Fruit fly (Drosophila melanogaster) whole organism, adult: ENCODE measurements around the gene CG10068.

Experiments used
- CG11617 ChIP-seq: fragments of 200-800 bp; sonication (Bioruptor generic); optimal IDR thresholded peaks from 2 replicates; lab custom pipeline; 2017; ENCODE audit warnings: mild to moderate bottlenecking, missing biosample characterization, missing genetic modification reagents, missing genetic modification characterization
- CG12768 ChIP-seq: fragments of 200-800 bp; sonication (Bioruptor generic); optimal IDR thresholded peaks from 2 replicates; lab custom pipeline; 2017; ENCODE audit warnings: missing biosample characterization, missing genetic modification characterization, mild to moderate bottlenecking, moderate library complexity, missing genetic modification reagents
- CG14711 ChIP-seq: fragments of 200-800 bp; sonication (Bioruptor generic); optimal IDR thresholded peaks from 2 replicates; lab custom pipeline; 2018; ENCODE audit warnings: missing biosample characterization, mild to moderate bottlenecking, missing genetic modification characterization, moderate library complexity
- CG1620 ChIP-seq: fragments of 200-800 bp; sonication (Bioruptor generic); optimal IDR thresholded peaks from 2 replicates; lab custom pipeline; 2016; ENCODE audit warnings: missing biosample characterization, missing genetic modification characterization
- CG33017 ChIP-seq: fragments of 200-800 bp; sonication (Bioruptor generic); optimal IDR thresholded peaks from 2 replicates; lab custom pipeline; 2018; ENCODE audit warnings: missing biosample characterization, mild to moderate bottlenecking, missing genetic modification characterization, moderate library complexity
- CG5204 ChIP-seq: fragments of 200-800 bp; sonication (Bioruptor generic); optimal IDR thresholded peaks from 2 replicates; lab custom pipeline; 2016; ENCODE audit warnings: missing biosample characterization, missing genetic modification characterization
- CG7045 ChIP-seq: fragments of 200-800 bp; sonication (Bioruptor generic); optimal IDR thresholded peaks from 2 replicates; lab custom pipeline; 2017; ENCODE audit warnings: missing biosample characterization, mild to moderate bottlenecking, missing genetic modification characterization
- CG7101 ChIP-seq: fragments of 200-800 bp; sonication (Bioruptor generic); optimal IDR thresholded peaks from 2 replicates; lab custom pipeline; 2018; ENCODE audit warnings: missing biosample characterization, mild to moderate bottlenecking, missing genetic modification characterization, moderate library complexity
- Clk ChIP-seq: fragments of 200-800 bp; sonication (Bioruptor generic); optimal IDR thresholded peaks from 2 replicates; lab custom pipeline; 2017; ENCODE audit warnings: missing biosample characterization, missing genetic modification characterization
- Crg-1 ChIP-seq: fragments of 200-800 bp; sonication (Bioruptor generic); optimal IDR thresholded peaks from 2 replicates; lab custom pipeline; 2016; ENCODE audit warnings: missing biosample characterization, missing genetic modification characterization
- Hr96 ChIP-seq: fragments of 200-800 bp; sonication (Bioruptor generic); optimal IDR thresholded peaks from 2 replicates; lab custom pipeline; 2016; ENCODE audit warnings: missing biosample characterization, missing genetic modification characterization
- Mnt ChIP-seq: fragments of 200-800 bp; sonication (Bioruptor generic); optimal IDR thresholded peaks from 2 replicates; lab custom pipeline; 2016; ENCODE audit warnings: missing biosample characterization, mild to moderate bottlenecking, missing genetic modification characterization
- bab1 ChIP-seq: fragments of 200-800 bp; sonication (Bioruptor generic); optimal IDR thresholded peaks from 3 replicates; lab custom pipeline; 2019; ENCODE audit warnings: missing biosample characterization, mild to moderate bottlenecking, missing genetic modification characterization, moderate library complexity
- cic ChIP-seq: fragments of 200-800 bp; sonication (Bioruptor generic); optimal IDR thresholded peaks from 2 replicates; lab custom pipeline; 2017; ENCODE audit warnings: missing biosample characterization, mild to moderate bottlenecking, missing genetic modification characterization, moderate library complexity
- cnc ChIP-seq, 2 experiments: fragments of >200 bp; optimal IDR thresholded peaks; 2 replicates each; lab custom pipeline; 2017
- kay ChIP-seq: fragments of 200-800 bp; sonication (Bioruptor generic); peaks from one replicate; lab custom pipeline; 2016; ENCODE audit warnings: missing biosample characterization, missing genetic modification characterization, borderline replicate concordance
- ovo ChIP-seq: fragments of 200-800 bp; sonication (Bioruptor generic); optimal IDR thresholded peaks from 2 replicates; lab custom pipeline; 2016; ENCODE audit warnings: missing biosample characterization, missing genetic modification characterization
- pad ChIP-seq: fragments of 200-800 bp; sonication (Bioruptor generic); optimal IDR thresholded peaks from 3 replicates; lab custom pipeline; 2017; ENCODE audit warnings: missing biosample characterization, missing genetic modification characterization, mild to moderate bottlenecking, moderate library complexity, missing genetic modification reagents
- tj ChIP-seq: fragments of 200-800 bp; sonication (Bioruptor generic); optimal IDR thresholded peaks from 3 replicates; lab custom pipeline; 2017; ENCODE audit warnings: missing biosample characterization, mild to moderate bottlenecking, missing genetic modification characterization, moderate library complexity
- toe ChIP-seq: fragments of 200-800 bp; sonication (Bioruptor generic); optimal IDR thresholded peaks from 2 replicates; lab custom pipeline; 2016; ENCODE audit warnings: missing biosample characterization, missing genetic modification characterization

CG10068 gene

DNA sequence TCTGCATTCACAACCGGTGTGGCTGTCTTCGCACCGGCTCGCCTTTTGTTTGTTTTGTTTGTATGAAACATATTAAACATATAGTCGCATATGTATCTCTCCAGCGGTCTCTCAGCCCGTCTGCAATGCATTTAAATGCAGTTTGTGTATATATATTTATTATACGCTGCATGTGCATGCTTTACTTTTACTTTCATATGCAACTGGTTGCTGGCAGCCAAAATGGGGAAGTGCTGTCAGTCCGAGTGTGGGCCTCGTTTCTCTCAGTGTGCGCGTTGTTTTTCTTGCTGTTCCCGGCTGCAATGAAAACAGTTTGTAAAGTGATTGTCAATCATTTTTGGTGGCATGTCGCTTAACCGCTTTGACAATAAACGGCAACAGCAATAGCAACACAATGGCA is 31.8 kb upstream of the CG10068 start:
- TF ChIP-seq CG14711 (tag; lab: Kevin White, UChicago) (no peak), CG12768 (GFP tag; lab: Kevin White, UChicago) (no peak), pad (GFP tag; lab: Kevin White, UChicago) (no peak), ovo (GFP tag; lab: Kevin White, UChicago) (no peak), toe (GFP tag; lab: Kevin White, UChicago) (no peak), Hr96 (GFP tag; lab: Kevin White, UChicago) (no peak), Crg-1 (no peak), Clk (GFP tag; lab: Kevin White, UChicago) (no peak), tj (GFP tag; lab: Kevin White, UChicago) (no peak), CG7101 (no peak), CG5204 (GFP tag; lab: Kevin White, UChicago) (no peak)

DNA sequence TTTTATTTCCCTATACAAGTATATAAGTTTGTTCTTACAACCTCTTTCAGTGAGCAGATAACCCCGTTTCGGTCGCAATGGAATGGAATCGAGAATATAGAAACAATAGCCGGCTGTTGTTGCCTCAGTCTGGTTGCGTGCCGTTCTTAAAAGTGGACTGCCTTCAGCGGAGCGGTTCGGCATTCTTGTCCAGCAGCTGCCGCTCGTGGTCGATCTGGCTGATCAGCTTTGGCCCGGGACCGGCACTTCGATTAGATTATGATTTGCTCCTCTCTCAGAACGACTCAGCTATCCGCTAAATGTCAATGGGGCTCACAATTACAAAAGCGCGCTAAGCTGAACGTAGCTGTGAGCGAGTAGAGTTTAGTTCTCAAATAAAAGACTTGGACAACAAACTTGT is 29.3 kb upstream of the CG10068 start:
- no peak for TF ChIP-seq CG5204 (GFP tag; lab: Kevin White, UChicago)
- TF ChIP-seq bab1 (GFP tag; lab: Kevin White, UChicago): no peak
- no peak for TF ChIP-seq CG14711 (tag; lab: Kevin White, UChicago)
- no peak for TF ChIP-seq cic (GFP tag; lab: Kevin White, UChicago)
- TF ChIP-seq CG33017: no peak
- no peak for TF ChIP-seq pad (GFP tag; lab: Kevin White, UChicago)
- no peak for TF ChIP-seq toe (GFP tag; lab: Kevin White, UChicago)
- no peak for TF ChIP-seq CG7101
- TF ChIP-seq CG12768 (GFP tag; lab: Kevin White, UChicago): no peak
- TF ChIP-seq tj (GFP tag; lab: Kevin White, UChicago): no peak
- TF ChIP-seq CG7045: no peak
- TF ChIP-seq ovo (GFP tag; lab: Kevin White, UChicago): no peak
- no peak for TF ChIP-seq kay
- TF ChIP-seq CG11617 (GFP tag; lab: Kevin White, UChicago): no peak
- no peak for TF ChIP-seq Clk (GFP tag; lab: Kevin White, UChicago)
- TF ChIP-seq Mnt (GFP tag; lab: Kevin White, UChicago): no peak
- no peak for TF ChIP-seq Crg-1
- TF ChIP-seq CG1620 (GFP tag; lab: Kevin White, UChicago): no peak
- no peak for TF ChIP-seq Hr96 (GFP tag; lab: Kevin White, UChicago)

DNA sequence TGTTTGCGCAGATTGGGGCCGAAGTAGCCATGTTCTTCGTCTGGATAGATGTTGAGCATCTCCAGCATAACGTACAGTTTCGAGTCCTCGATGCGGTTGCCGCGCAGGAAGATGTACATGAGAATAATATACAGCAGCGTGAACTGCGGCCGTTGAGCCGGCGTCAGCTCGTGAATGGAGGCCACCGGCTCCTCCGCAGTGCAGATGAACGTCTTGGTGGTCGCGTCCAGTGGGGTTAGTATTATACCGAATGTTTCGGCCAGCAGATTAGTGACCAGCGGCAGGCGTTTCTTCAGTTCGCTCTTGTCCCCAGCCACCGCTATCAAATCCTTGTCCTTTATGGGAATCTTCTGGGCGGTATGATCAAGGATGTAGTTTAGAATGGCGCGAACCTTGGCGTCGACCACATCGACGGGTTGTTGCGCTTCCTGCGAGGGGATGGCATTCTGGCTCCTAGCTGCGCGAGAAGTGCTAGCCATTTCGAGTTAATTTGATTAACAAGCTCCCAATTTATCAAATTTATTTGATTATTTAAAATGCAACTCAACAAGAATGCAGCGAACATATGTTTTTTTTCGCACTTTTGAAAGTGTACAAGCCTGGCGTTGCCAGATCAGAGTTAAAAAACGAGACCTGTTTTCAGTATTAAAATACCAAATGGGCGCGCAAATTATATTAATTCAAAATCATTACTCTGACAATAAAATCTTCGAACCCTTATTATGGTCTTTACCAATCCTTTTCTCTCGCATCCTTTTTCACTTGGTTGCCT is 26.9 kb upstream of the CG10068 start, which contains the start of gene MAGE:
MAGE (minus strand) TSS at position 595 of the 772 bp plus-strand sequence.
- TF ChIP-seq tj (GFP tag; lab: Kevin White, UChicago) (peak; percentile 58), Clk (GFP tag; lab: Kevin White, UChicago) (no peak)

DNA sequence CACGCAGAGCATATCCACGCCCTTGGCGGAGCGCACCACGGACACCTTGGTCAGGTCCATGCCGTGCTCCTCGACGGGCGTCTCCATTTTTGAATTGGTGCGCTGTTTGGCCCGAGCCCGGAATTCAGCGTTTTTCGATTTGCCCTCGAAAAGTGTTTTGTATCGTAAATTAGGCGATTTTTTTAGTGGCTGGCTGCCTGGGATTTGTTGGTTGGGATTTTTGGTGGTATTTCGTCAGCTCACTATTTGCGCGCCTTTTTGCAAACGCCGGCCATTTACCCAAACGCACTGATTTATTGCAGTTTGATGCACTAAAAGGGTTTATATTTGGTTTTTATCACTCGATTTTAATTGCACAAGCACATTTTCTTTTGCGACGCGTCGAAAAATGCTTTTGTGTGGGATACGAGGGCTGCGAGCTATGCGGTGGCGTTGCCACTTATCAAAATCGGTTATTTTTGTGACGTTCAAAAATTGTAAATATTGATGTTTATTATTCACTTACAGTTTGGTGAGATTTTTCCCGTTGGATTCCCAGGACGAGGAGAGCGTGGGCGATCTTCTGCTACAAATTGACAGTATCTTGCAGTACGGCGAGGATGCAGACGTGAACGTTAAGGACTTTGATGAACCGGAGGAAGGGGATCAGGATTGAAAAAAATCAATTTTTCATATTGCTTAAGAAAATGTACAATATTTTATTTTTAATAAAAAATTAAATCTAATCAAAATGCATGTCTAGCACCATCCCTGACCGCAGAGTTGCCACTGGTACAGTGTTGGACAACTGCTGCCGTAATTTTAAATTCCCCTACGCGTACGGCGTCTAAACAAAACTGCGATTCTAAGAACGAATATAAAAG is 22.9 kb upstream of the CG10068 start, which contains the start of the genes gfzf and Sas-4:
gfzf (minus strand) TSS at position 425 of the 863 bp plus-strand sequence.
Sas-4 (plus strand) TSS at position 824 of the 863 bp plus-strand sequence.
- peak; percentile 77 for TF ChIP-seq CG5204 (GFP tag; lab: Kevin White, UChicago)
- peak; percentile 38 for TF ChIP-seq Mnt (GFP tag; lab: Kevin White, UChicago)
- TF ChIP-seq Hr96 (GFP tag; lab: Kevin White, UChicago): peak; percentile 71
- peak; percentile 46 for TF ChIP-seq CG7101
- TF ChIP-seq tj (GFP tag; lab: Kevin White, UChicago): peak; percentile 55
- TF ChIP-seq Clk (GFP tag; lab: Kevin White, UChicago): no peak
- TF ChIP-seq CG12768 (GFP tag; lab: Kevin White, UChicago): peak; percentile 71
- no peak for TF ChIP-seq cnc (optimal IDR thresholded peaks at IDR 0.05; lab: Kevin White, UChicago)
- TF ChIP-seq kay: no peak
- peak; percentile 10 for TF ChIP-seq Crg-1
- TF ChIP-seq toe (GFP tag; lab: Kevin White, UChicago): peak; percentile 85
- TF ChIP-seq CG1620 (GFP tag; lab: Kevin White, UChicago): peak; percentile 51
- TF ChIP-seq CG11617 (GFP tag; lab: Kevin White, UChicago): peak; percentile 77
- TF ChIP-seq CG7045: peak; percentile 64
- peak; percentile 39 for TF ChIP-seq bab1 (GFP tag; lab: Kevin White, UChicago)
- TF ChIP-seq cic (GFP tag; lab: Kevin White, UChicago): no peak
- peak; percentile 68 for TF ChIP-seq pad (GFP tag; lab: Kevin White, UChicago)
- peak; percentile 62 for TF ChIP-seq ovo (GFP tag; lab: Kevin White, UChicago)
- peak; percentile 22 for TF ChIP-seq CG33017
- peak; percentile 37 for TF ChIP-seq CG14711 (tag; lab: Kevin White, UChicago)

DNA sequence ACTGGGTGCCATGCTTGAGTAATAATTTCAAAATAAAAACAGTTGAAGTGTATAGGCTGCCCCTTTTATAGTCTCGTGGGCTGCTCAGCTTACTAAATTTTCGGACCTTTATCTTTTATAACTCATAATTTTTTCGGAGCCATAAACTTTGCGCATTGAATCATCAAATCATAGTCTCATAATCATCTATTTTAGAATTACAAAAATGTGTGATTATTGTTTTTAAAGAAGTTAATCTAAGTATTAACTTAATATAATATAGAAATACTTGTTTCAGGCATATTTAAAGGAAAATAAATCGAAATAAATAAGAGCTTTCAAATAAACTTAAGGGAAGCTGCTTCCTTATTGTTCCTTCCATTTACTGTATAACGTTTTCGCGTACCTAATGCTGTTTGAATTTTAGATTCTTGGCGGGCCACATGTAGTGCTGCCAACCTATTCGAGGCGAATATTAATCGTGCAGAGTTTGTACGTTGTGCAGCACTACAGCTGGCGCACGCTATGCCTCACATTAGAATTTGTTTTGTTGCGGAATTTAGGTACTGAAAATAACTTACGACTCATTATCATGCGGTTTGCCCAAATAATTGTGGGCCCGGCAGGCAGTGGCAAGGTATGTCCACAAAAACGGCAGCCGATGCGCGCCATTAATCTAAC is 16.5 kb upstream of the CG10068 start, which contains the start of the genes CG14610 and CG2656:
CG14610 (minus strand) TSS at position 51 of the 660 bp plus-strand sequence.
CG2656 (plus strand) TSS at position 480 of the 660 bp plus-strand sequence.
- TF ChIP-seq Crg-1 (peak; percentile 84), tj (GFP tag; lab: Kevin White, UChicago) (no peak), CG1620 (GFP tag; lab: Kevin White, UChicago) (peak; percentile 85), CG33017 (peak; percentile 0), kay (no peak), cnc (optimal IDR thresholded peaks at IDR 0.05; lab: Kevin White, UChicago) (no peak), Clk (GFP tag; lab: Kevin White, UChicago) (peak; percentile 9), ovo (GFP tag; lab: Kevin White, UChicago) (peak; percentile 35), cic (GFP tag; lab: Kevin White, UChicago) (no peak), bab1 (GFP tag; lab: Kevin White, UChicago) (peak; percentile 78), Mnt (GFP tag; lab: Kevin White, UChicago) (peak; percentile 85), toe (GFP tag; lab: Kevin White, UChicago) (peak; percentile 74), CG11617 (GFP tag; lab: Kevin White, UChicago) (peak; percentile 32), CG7045 (peak; percentile 44), CG12768 (GFP tag; lab: Kevin White, UChicago) (peak; percentile 40), Hr96 (GFP tag; lab: Kevin White, UChicago) (peak; percentile 77), CG7101 (peak; percentile 69), CG5204 (GFP tag; lab: Kevin White, UChicago) (peak; percentile 60), CG14711 (tag; lab: Kevin White, UChicago) (peak; percentile 35), pad (GFP tag; lab: Kevin White, UChicago) (peak; percentile 54)
